Worm (Caenorhabditis elegans) whole organism, L4 larva: ENCODE measurements around the gene F19C6.5.

Experiments
- F37D6.2 ChIP-seq: sonication (generic microtip); optimal IDR thresholded peaks from 2 replicates; lab custom pipeline; 2016; ENCODE audit warnings: mild to moderate bottlenecking, missing genetic modification characterization, missing compliant biosample characterization
- R02D3.7 ChIP-seq: fragments of 150-350 bp; sonication (generic microtip); optimal IDR thresholded peaks from 3 replicates; lab custom pipeline; 2014; ENCODE audit warnings: missing biosample characterization, missing genetic modification characterization
- T20F7.1 ChIP-seq: fragments of 200-800 bp; sonication (Bioruptor generic); optimal IDR thresholded peaks from 2 replicates; lab custom pipeline; 2018; ENCODE audit warnings: mild to moderate bottlenecking, missing genetic modification characterization, missing compliant biosample characterization
- T26A8.4 ChIP-seq: fragments of 200-800 bp; sonication (Bioruptor generic); IDR thresholded peaks from 2 replicates; pipeline ENCODE4 v1.3.6; 2022; ENCODE audit warnings: missing genetic modification characterization, missing compliant biosample characterization
- Y5F2A.4 ChIP-seq: fragments of 200-800 bp; sonication (Bioruptor generic); optimal IDR thresholded peaks from 2 replicates; lab custom pipeline; 2018; ENCODE audit warnings: mild to moderate bottlenecking, missing genetic modification characterization, missing compliant biosample characterization
- ZK337.2 ChIP-seq: fragments of 200-800 bp; sonication (Bioruptor generic); IDR thresholded peaks from 2 replicates; pipeline ENCODE4 v1.3.6; 2022; ENCODE audit warnings: missing genetic modification reagents, missing genetic modification characterization, missing compliant biosample characterization
- ZK546.5 ChIP-seq, 2 experiments: sonication (generic microtip); optimal IDR thresholded peaks; 2 replicates each; lab custom pipeline; 2017; ENCODE audit warnings: missing biosample characterization in 2 of 2, missing genetic modification characterization in 2 of 2
- aha-1 ChIP-seq: fragments of 150-350 bp; peaks from one replicate; lab custom pipeline; 2014; ENCODE audit warnings: missing biosample characterization, missing genetic modification characterization
- aly-2 ChIP-seq: sonication (generic microtip); optimal IDR thresholded peaks from 2 replicates; lab custom pipeline; 2018; ENCODE audit warnings: missing biosample characterization, missing genetic modification characterization
- arid-1 ChIP-seq: fragments of 200-800 bp; sonication (Bioruptor generic); conservative IDR thresholded peaks from 2 replicates; pipeline ENCODE4 v1.3.6; 2022; ENCODE audit warnings: missing genetic modification reagents, missing genetic modification characterization, missing compliant biosample characterization
- ceh-62 ChIP-seq: sonication (generic microtip); optimal IDR thresholded peaks from 2 replicates; lab custom pipeline; 2017; ENCODE audit warnings: missing biosample characterization, missing genetic modification characterization
- ceh-82 ChIP-seq: sonication (generic microtip); optimal IDR thresholded peaks from 2 replicates; lab custom pipeline; 2017; ENCODE audit warnings: missing biosample characterization, missing genetic modification characterization
- ctbp-1 ChIP-seq: fragments of 200-800 bp; sonication (Bioruptor generic); IDR thresholded peaks from 2 replicates; pipeline ENCODE4 v1.3.6; 2022; ENCODE audit warnings: missing genetic modification reagents, missing genetic modification characterization, missing compliant biosample characterization
- daf-16 ChIP-seq, 3 experiments: sonication (generic microtip); optimal IDR thresholded peaks; 2 replicates each; lab custom pipeline; 2016 to 2017; ENCODE audit warnings: missing genetic modification characterization in 3 of 3, missing genetic modification reagents in 3 of 3, mild to moderate bottlenecking in 2 of 3, missing compliant biosample characterization in 2 of 3, missing biosample characterization in 1 of 3, moderate library complexity in 1 of 3
- daf-8 ChIP-seq: fragments of 200-800 bp; sonication (Bioruptor generic); IDR thresholded peaks from 2 replicates; pipeline ENCODE4 v1.3.6; 2022; ENCODE audit warnings: missing genetic modification characterization, missing compliant biosample characterization
- dmd-6 ChIP-seq: fragments of 200-800 bp; sonication (Bioruptor generic); IDR thresholded peaks from 2 replicates; pipeline ENCODE4 v1.3.6; 2022; ENCODE audit warnings: missing genetic modification reagents, missing genetic modification characterization, missing compliant biosample characterization
- dmd-8 ChIP-seq: fragments of 200-800 bp; sonication (Bioruptor generic); IDR thresholded peaks from 2 replicates; pipeline ENCODE4 v1.3.6; 2022; ENCODE audit warnings: missing genetic modification characterization, missing compliant biosample characterization
- dmd-9 ChIP-seq: fragments of 200-800 bp; sonication (Bioruptor generic); IDR thresholded peaks from 2 replicates; pipeline ENCODE4 v1.3.6; 2022; ENCODE audit warnings: missing genetic modification reagents, missing genetic modification characterization, missing compliant biosample characterization
- dpl-1 ChIP-seq: fragments of 150-350 bp; optimal IDR thresholded peaks from 2 replicates; lab custom pipeline; 2014; ENCODE audit warnings: missing biosample characterization, missing genetic modification reagents, missing genetic modification characterization
- fkh-10 ChIP-seq: fragments of 150-350 bp; optimal IDR thresholded peaks from 2 replicates; lab custom pipeline; 2014; ENCODE audit warnings: missing biosample characterization, missing genetic modification reagents, missing genetic modification characterization
- fos-1 ChIP-seq: fragments of 150-350 bp; optimal IDR thresholded peaks from 2 replicates; lab custom pipeline; 2014; ENCODE audit warnings: missing biosample characterization, missing genetic modification characterization
- gei-8 ChIP-seq: fragments of 200-800 bp; sonication (Bioruptor generic); optimal IDR thresholded peaks from 2 replicates; lab custom pipeline; 2018; ENCODE audit warnings: mild to moderate bottlenecking, missing genetic modification characterization, missing compliant biosample characterization
- hmg-1.1 ChIP-seq: fragments of 200-800 bp; sonication (Bioruptor generic); IDR thresholded peaks from 2 replicates; pipeline ENCODE4 v1.3.6; 2022; ENCODE audit warnings: missing genetic modification reagents, missing genetic modification characterization, missing compliant biosample characterization
- lim-7 ChIP-seq: fragments of 200-800 bp; sonication (Bioruptor generic); IDR thresholded peaks from 2 replicates; pipeline ENCODE4 v1.3.6; 2022; ENCODE audit warnings: missing genetic modification characterization, missing compliant biosample characterization
- lin-1 ChIP-seq: fragments of 200-800 bp; sonication (Bioruptor generic); IDR thresholded peaks from 2 replicates; pipeline ENCODE4 v1.3.6; 2022; ENCODE audit warnings: missing genetic modification reagents, missing genetic modification characterization, missing compliant biosample characterization
- lin-13 ChIP-seq: fragments of 150-350 bp; optimal IDR thresholded peaks from 2 replicates; lab custom pipeline; 2014; ENCODE audit warnings: missing biosample characterization, missing genetic modification reagents, missing genetic modification characterization
- lin-38 ChIP-seq: fragments of 200-800 bp; sonication (Bioruptor generic); IDR thresholded peaks from 2 replicates; pipeline ENCODE4 v1.3.6; 2022; ENCODE audit warnings: missing genetic modification reagents, missing genetic modification characterization, missing compliant biosample characterization
- lsy-2 ChIP-seq, 2 experiments: fragments of 150-350 bp in 1 of 2; sonication (generic microtip) in 1 of 2; optimal IDR thresholded peaks; 2 replicates each; lab custom pipeline; 2014 to 2017; ENCODE audit warnings: missing biosample characterization in 2 of 2, missing genetic modification characterization in 2 of 2
- madf-9 ChIP-seq: fragments of 200-800 bp; sonication (Bioruptor generic); conservative IDR thresholded peaks from 2 replicates; pipeline ENCODE4 v1.3.6; 2022; ENCODE audit warnings: missing genetic modification reagents, missing genetic modification characterization, missing compliant biosample characterization
- mdl-1 ChIP-seq, 2 experiments: fragments of 150-350 bp in 1 of 2; sonication (generic microtip) in 1 of 2; optimal IDR thresholded peaks; 2 replicates each; lab custom pipeline; 2014 to 2017; ENCODE audit warnings: missing biosample characterization in 2 of 2, missing genetic modification characterization in 2 of 2
- mes-2 ChIP-seq: sonication (generic microtip); optimal IDR thresholded peaks from 2 replicates; lab custom pipeline; 2016; ENCODE audit warnings: missing genotype, mild to moderate bottlenecking, missing genetic modification characterization, missing compliant biosample characterization; ENCODE audit not compliant: poor library complexity, severe bottlenecking
- nhr-11 ChIP-seq: fragments of 150-350 bp; optimal IDR thresholded peaks from 2 replicates; lab custom pipeline; 2014; ENCODE audit warnings: missing biosample characterization, missing genetic modification characterization
- nhr-111 ChIP-seq: fragments of 200-800 bp; sonication (Bioruptor generic); optimal IDR thresholded peaks from 2 replicates; lab custom pipeline; 2018; ENCODE audit warnings: mild to moderate bottlenecking, missing genetic modification characterization, missing compliant biosample characterization
- nhr-28 ChIP-seq: fragments of 150-350 bp; optimal IDR thresholded peaks from 2 replicates; lab custom pipeline; 2014; ENCODE audit warnings: missing biosample characterization, missing genetic modification characterization
- pha-4 ChIP-seq, 2 experiments: fragments of 150-350 bp in 1 of 2; fragments of 200-800 bp in 1 of 2; sonication (Bioruptor generic) in 1 of 2; IDR thresholded peaks in 1 of 2; optimal IDR thresholded peaks in 1 of 2; 2 replicates each; pipeline versions ENCODE4 v1.3.6 to Lab custom; 2014 to 2022; ENCODE audit warnings: missing genetic modification characterization in 2 of 2, missing genetic modification reagents in 2 of 2, missing biosample characterization in 1 of 2, missing compliant biosample characterization in 1 of 2
- rbr-2 ChIP-seq: sonication (generic microtip); optimal IDR thresholded peaks from 2 replicates; lab custom pipeline; 2016; ENCODE audit warnings: missing genotype, missing genetic modification characterization, missing compliant biosample characterization
- saeg-2 ChIP-seq: fragments of 200-800 bp; sonication (Bioruptor generic); IDR thresholded peaks from 2 replicates; pipeline ENCODE4 v1.3.6; 2022; ENCODE audit warnings: missing genetic modification reagents, missing genetic modification characterization, missing compliant biosample characterization
- spr-3 ChIP-seq: fragments of 200-800 bp; sonication (Bioruptor generic); optimal IDR thresholded peaks from 2 replicates; lab custom pipeline; 2018; ENCODE audit warnings: mild to moderate bottlenecking, missing genetic modification characterization, missing compliant biosample characterization
- tra-1 ChIP-seq: fragments of 200-800 bp; sonication (Bioruptor generic); IDR thresholded peaks from 2 replicates; pipeline ENCODE4 v1.3.6; 2022; ENCODE audit warnings: missing genetic modification reagents, missing genetic modification characterization, missing compliant biosample characterization
- unc-62 ChIP-seq, 3 experiments: fragments of 150-350 bp in 1 of 3; sonication (generic microtip); optimal IDR thresholded peaks in 2 of 3; peaks in 1 of 3; 1 replicate in 1 of 3; 2 replicates in 2 of 3; lab custom pipeline; 2014 to 2017; ENCODE audit warnings: missing biosample characterization in 3 of 3, missing genetic modification characterization in 3 of 3, missing genetic modification reagents in 3 of 3, missing genotype in 1 of 3
- zfp-3 ChIP-seq: fragments of 200-800 bp; sonication (Bioruptor generic); conservative IDR thresholded peaks from 2 replicates; pipeline ENCODE4 v1.3.6; 2022; ENCODE audit warnings: missing genetic modification reagents, missing genetic modification characterization, missing compliant biosample characterization
- zip-2 ChIP-seq: fragments of 150-350 bp; optimal IDR thresholded peaks from 2 replicates; lab custom pipeline; 2014; ENCODE audit warnings: missing biosample characterization, missing genetic modification characterization

F19C6.5 gene

ce11 chrX:9999599-10000201, 15.0 kb upstream of the F19C6.5 start (continued):
- TF ChIP-seq unc-62 (GFP tag; optimal IDR thresholded peaks at IDR 0.05 in 1 of 2; lab: Kevin White, UChicago) (peak in 1 of 2 experiments; percentile 90), unc-62 (tag; optimal IDR thresholded peaks at IDR 0.05; lab: Kevin White, UChicago) (no peak), dmd-6 (GFP tag; lab: Robert Waterston, UW) (peak; percentile 70), dmd-9 (peak; percentile 35; the same call in 1 of the 2 replicates), lsy-2 (tag; optimal IDR thresholded peaks at IDR 0.05; lab: Kevin White, UChicago) (peak in 1 of 2 experiments; percentile 63), zip-2 (tag; lab: Kevin White, UChicago) (no peak), ZK337.2 (GFP tag; lab: Robert Waterston, UW) (0 out of 2 replicates have a peak, but pooled peaks have one; percentile 10), aly-2 (tag; lab: Kevin White, UChicago) (no peak), madf-9 (GFP tag; lab: Robert Waterston, UW) (0 out of 2 replicates have a peak, but pooled peaks have one; percentile 7), lim-7 (no peak), tra-1 (GFP tag; lab: Robert Waterston, UW) (peak; percentile 69), R02D3.7 (tag; lab: Kevin White, UChicago) (no peak), F37D6.2 (peak; percentile 63), Y5F2A.4 (GFP tag; lab: Kevin White, UChicago) (peak; percentile 49), T20F7.1 (GFP tag; lab: Kevin White, UChicago) (peak; percentile 57), aha-1 (tag; lab: Kevin White, UChicago) (peak; percentile 87), daf-8 (no peak), daf-16 (GFP tag; optimal IDR thresholded peaks at IDR 0.05; lab: Kevin White, UChicago) (no peak), daf-16 (tag; optimal IDR thresholded peaks at IDR 0.05; lab: Kevin White, UChicago) (peak; percentile 44), gei-8 (GFP tag; lab: Kevin White, UChicago) (no peak), T26A8.4 (peak; percentile 54; the same call in 1 of the 2 replicates), arid-1 (GFP tag; lab: Robert Waterston, UW) (peak; percentile 57), rbr-2 (peak; percentile 63), mdl-1 (tag; optimal IDR thresholded peaks at IDR 0.05; lab: Kevin White, UChicago) (peak; percentile 45 to 85), mes-2 (tag; lab: Kevin White, UChicago) (peak; percentile 71), ceh-62 (tag; lab: Kevin White, UChicago) (no peak), spr-3 (GFP tag; lab: Kevin White, UChicago) (peak; percentile 2), ctbp-1 (peak; percentile 88), ceh-82 (no peak), lin-1 (GFP tag; lab: Robert Waterston, UW) (peak; percentile 84; the same call in 1 of the 2 replicates), lin-38 (peak; percentile 49), lin-13 (GFP tag; lab: Kevin White, UChicago) (no peak), pha-4 (GFP tag; IDR thresholded peaks at IDR 0.05; lab: Robert Waterston, UW) (peak; percentile 72; the same call in 1 of the 2 replicates), pha-4 (tag; optimal IDR thresholded peaks at IDR 0.05; lab: Kevin White, UChicago) (no peak), nhr-11 (tag; lab: Kevin White, UChicago) (no peak), dpl-1 (GFP tag; lab: Kevin White, UChicago) (peak; percentile 32), ZK546.5 (tag; optimal IDR thresholded peaks at IDR 0.05; lab: Kevin White, UChicago) (no peak), nhr-111 (no peak), dmd-8 (GFP tag; lab: Robert Waterston, UW) (no peak), zfp-3 (GFP tag; lab: Robert Waterston, UW) (0 out of 2 replicates have a peak, but pooled peaks have one; percentile 35), nhr-28 (tag; lab: Kevin White, UChicago) (peak; percentile 70)

- TF ChIP-seq hmg-1.1 (GFP tag; lab: Robert Waterston, UW) = no peak
- TF ChIP-seq lsy-2 (tag; optimal IDR thresholded peaks at IDR 0.05; lab: Kevin White, UChicago) = no peak
- TF ChIP-seq unc-62 (GFP tag; optimal IDR thresholded peaks at IDR 0.05 in 1 of 2; lab: Kevin White, UChicago) = peak in 1 of 2 experiments; percentile 30
- TF ChIP-seq unc-62 (tag; optimal IDR thresholded peaks at IDR 0.05; lab: Kevin White, UChicago) = no peak
- TF ChIP-seq tra-1 (GFP tag; lab: Robert Waterston, UW) = no peak
- TF ChIP-seq saeg-2 = no peak
- no peak for TF ChIP-seq ctbp-1
- no peak for TF ChIP-seq fos-1 (tag; lab: Kevin White, UChicago)
- no peak for TF ChIP-seq daf-8
- peak; percentile 19 for TF ChIP-seq fkh-10 (GFP tag; lab: Kevin White, UChicago)
- TF ChIP-seq rbr-2 = peak; percentile 23
- peak; percentile 3 for TF ChIP-seq F37D6.2
Measured at ce11 chrX:9999192-9999591, 14.5 kb upstream of the F19C6.5 start, which contains the start of gene grk-1. TSS of gene grk-1 (minus strand) at chrX:9999208.
